Fruit fly (Drosophila melanogaster): ENCODE results near the gene CG11638.
A peak's percentile ranks its signal among the peaks of the same experiment; 100 is the strongest.

DNA sequence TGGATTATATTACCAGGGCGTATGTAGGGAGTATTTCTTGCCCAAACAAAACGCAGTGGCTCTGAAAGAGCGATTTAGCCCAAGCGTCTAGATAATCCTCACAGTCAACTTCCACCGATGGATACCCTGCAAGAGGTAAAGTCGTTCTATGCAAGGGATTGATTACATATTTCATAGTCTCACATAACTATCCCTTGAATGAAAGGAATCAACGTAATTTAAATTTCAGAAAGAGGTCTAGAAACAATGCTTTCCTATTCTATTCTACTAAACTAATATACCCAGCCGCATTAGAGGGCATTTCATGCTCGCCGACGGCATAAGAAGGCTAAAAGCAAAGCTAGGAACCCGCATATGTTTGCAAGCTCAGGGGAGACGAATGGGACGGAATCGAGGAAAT lies 59.7 kb downstream of the CG11638 start:
- TF ChIP-seq D19B (GFP tag; optimal IDR thresholded peaks at IDR 0.05) (peak; percentile 40), CG18764 (GFP tag; optimal IDR thresholded peaks at IDR 0.05) (no peak), esg (GFP tag; conservative IDR thresholded peaks at IDR 0.05) (peak; percentile 24), CG7357 (GFP tag; IDR thresholded peaks at IDR 0.05) (no peak), CG3726 (GFP tag; IDR thresholded peaks at IDR 0.05) (0 out of 3 replicates have a peak, but pooled peaks have one; percentile 35), CG8281 (tag; optimal IDR thresholded peaks at IDR 0.05) (no peak), bigmax (GFP tag; optimal IDR thresholded peaks at IDR 0.05) (no peak), CTCF (GFP tag; optimal IDR thresholded peaks at IDR 0.05) (no peak), usp (GFP tag; optimal IDR thresholded peaks at IDR 0.05) (no peak), Camta (GFP tag; optimal IDR thresholded peaks at IDR 0.05) (no peak), NfI (GFP tag; optimal IDR thresholded peaks at IDR 0.05) (peak; percentile 26), Ptx1 (GFP tag; IDR thresholded peaks at IDR 0.05) (peak; percentile 57), Hsf (GFP tag; optimal IDR thresholded peaks at IDR 0.05) (no peak)
